Worm (Caenorhabditis elegans) whole organism, late embryonic: ENCODE measurements around the gene F35G2.3.

Experiments used
- C08G9.2 ChIP-seq: sonication (generic microtip); optimal IDR thresholded peaks from 2 replicates; lab custom pipeline; 2016; ENCODE audit warnings: mild to moderate bottlenecking, missing genetic modification characterization, moderate library complexity, missing compliant biosample characterization
- F13H6.1 ChIP-seq: sonication (generic microtip); optimal IDR thresholded peaks from 2 replicates; lab custom pipeline; 2016; ENCODE audit warnings: missing genetic modification characterization, missing compliant biosample characterization
- K02D7.2 ChIP-seq: sonication (generic microtip); optimal IDR thresholded peaks from 2 replicates; lab custom pipeline; 2017; ENCODE audit warnings: mild to moderate bottlenecking, missing genetic modification characterization, missing compliant biosample characterization
- T23F11.4 ChIP-seq: fragments of 200-800 bp; sonication (Bioruptor generic); optimal IDR thresholded peaks from 2 replicates; lab custom pipeline; 2018; ENCODE audit warnings: mild to moderate bottlenecking, missing genetic modification characterization, missing compliant biosample characterization
- ahr-1 ChIP-seq: sonication (generic microtip); optimal IDR thresholded peaks from 2 replicates; lab custom pipeline; 2016; ENCODE audit warnings: missing genetic modification characterization, missing compliant biosample characterization
- ceh-14 ChIP-seq: sonication (generic microtip); optimal IDR thresholded peaks from 2 replicates; lab custom pipeline; 2016; ENCODE audit warnings: missing genotype, missing genetic modification characterization, missing compliant biosample characterization
- ceh-18 ChIP-seq: sonication (generic microtip); optimal IDR thresholded peaks from 2 replicates; lab custom pipeline; 2016; ENCODE audit warnings: missing genetic modification characterization, missing compliant biosample characterization
- ceh-34 ChIP-seq: sonication (generic microtip); optimal IDR thresholded peaks from 2 replicates; lab custom pipeline; 2016; ENCODE audit warnings: mild to moderate bottlenecking, missing genetic modification characterization, missing compliant biosample characterization
- ceh-48 ChIP-seq: sonication (generic microtip); optimal IDR thresholded peaks from 2 replicates; lab custom pipeline; 2016; ENCODE audit warnings: missing genetic modification characterization, inconsistent platforms, missing compliant biosample characterization
- ceh-6 ChIP-seq: fragments of 200-800 bp; sonication (Bioruptor generic); optimal IDR thresholded peaks from 2 replicates; lab custom pipeline; 2018; ENCODE audit warnings: mild to moderate bottlenecking, missing genetic modification characterization, missing compliant biosample characterization
- dmd-4 ChIP-seq: sonication (generic microtip); optimal IDR thresholded peaks from 2 replicates; lab custom pipeline; 2016; ENCODE audit warnings: borderline replicate concordance, missing genetic modification characterization, missing compliant biosample characterization
- dve-1 ChIP-seq: sonication (generic microtip); optimal IDR thresholded peaks from 2 replicates; lab custom pipeline; 2017; ENCODE audit warnings: antibody characterized with exemption, mild to moderate bottlenecking, missing genetic modification characterization, missing compliant biosample characterization
- eyg-1 ChIP-seq: sonication (generic microtip); optimal IDR thresholded peaks from 2 replicates; lab custom pipeline; 2016; ENCODE audit warnings: missing genotype, missing genetic modification characterization, missing compliant biosample characterization
- fax-1 ChIP-seq: sonication (generic microtip); optimal IDR thresholded peaks from 2 replicates; lab custom pipeline; 2016; ENCODE audit warnings: missing genotype, missing genetic modification characterization, missing compliant biosample characterization
- fkh-10 ChIP-seq: fragments of 150-350 bp; optimal IDR thresholded peaks from 2 replicates; lab custom pipeline; 2014; ENCODE audit warnings: missing biosample characterization, missing genetic modification reagents, missing genetic modification characterization
- hlh-13 ChIP-seq: fragments of 200-800 bp; sonication (Bioruptor generic); optimal IDR thresholded peaks from 2 replicates; lab custom pipeline; 2018; ENCODE audit warnings: mild to moderate bottlenecking, missing genetic modification characterization, missing compliant biosample characterization
- hlh-15 ChIP-seq: sonication (generic microtip); optimal IDR thresholded peaks from 2 replicates; lab custom pipeline; 2016; ENCODE audit warnings: missing genetic modification characterization, missing compliant biosample characterization
- hlh-30 ChIP-seq: sonication (generic microtip); optimal IDR thresholded peaks from 2 replicates; lab custom pipeline; 2017; ENCODE audit warnings: antibody characterized with exemption, missing genetic modification characterization, missing compliant biosample characterization; ENCODE audit not compliant: insufficient read depth
- hlh-8 ChIP-seq: sonication (generic microtip); optimal IDR thresholded peaks from 2 replicates; lab custom pipeline; 2016; ENCODE audit warnings: missing genotype, missing genetic modification characterization, missing compliant biosample characterization
- lim-6 ChIP-seq: sonication (generic microtip); optimal IDR thresholded peaks from 2 replicates; lab custom pipeline; 2016; ENCODE audit warnings: missing genetic modification characterization, missing compliant biosample characterization
- lin-11 ChIP-seq: fragments of 200-800 bp; sonication (Bioruptor generic); optimal IDR thresholded peaks from 2 replicates; lab custom pipeline; 2018; ENCODE audit warnings: mild to moderate bottlenecking, missing genetic modification characterization, missing compliant biosample characterization
- mec-3 ChIP-seq: sonication (generic microtip); optimal IDR thresholded peaks from 2 replicates; lab custom pipeline; 2016; ENCODE audit warnings: borderline replicate concordance, missing genetic modification characterization, missing compliant biosample characterization
- odd-2 ChIP-seq: sonication (generic microtip); optimal IDR thresholded peaks from 2 replicates; lab custom pipeline; 2017; ENCODE audit warnings: antibody characterized with exemption, mild to moderate bottlenecking, missing genetic modification characterization, missing compliant biosample characterization
- pag-3 ChIP-seq: sonication (generic microtip); optimal IDR thresholded peaks from 2 replicates; lab custom pipeline; 2016; ENCODE audit warnings: missing compliant biosample characterization, missing genetic modification characterization, borderline replicate concordance
- pat-9 ChIP-seq: fragments of 200-800 bp; sonication (Bioruptor generic); optimal IDR thresholded peaks from 2 replicates; lab custom pipeline; 2018; ENCODE audit warnings: mild to moderate bottlenecking, missing genetic modification characterization, moderate library complexity, missing compliant biosample characterization
- pax-1 ChIP-seq: fragments of 150-350 bp; optimal IDR thresholded peaks from 2 replicates; lab custom pipeline; 2014; ENCODE audit warnings: missing biosample characterization, missing genetic modification characterization
- pha-2 ChIP-seq: sonication (generic microtip); optimal IDR thresholded peaks from 2 replicates; lab custom pipeline; 2017; ENCODE audit warnings: mild to moderate bottlenecking, missing genetic modification characterization, missing compliant biosample characterization
- pha-4 ChIP-seq: fragments of 150-350 bp; optimal IDR thresholded peaks from 2 replicates; lab custom pipeline; 2018; ENCODE audit warnings: missing biosample characterization, missing genetic modification reagents, missing genetic modification characterization
- rnt-1 ChIP-seq: sonication (generic microtip); optimal IDR thresholded peaks from 2 replicates; lab custom pipeline; 2016; ENCODE audit warnings: missing genetic modification characterization, missing compliant biosample characterization
- sox-2 ChIP-seq: fragments of 200-800 bp; sonication (Bioruptor generic); IDR thresholded peaks from 2 replicates; pipeline ENCODE4 v1.3.6; 2022; ENCODE audit warnings: missing genetic modification reagents, missing genetic modification characterization, missing compliant biosample characterization
- sox-4 ChIP-seq: sonication (generic microtip); optimal IDR thresholded peaks from 2 replicates; lab custom pipeline; 2017; ENCODE audit warnings: mild to moderate bottlenecking, missing genetic modification characterization, inconsistent platforms, missing compliant biosample characterization
- tbx-7 ChIP-seq: sonication (generic microtip); optimal IDR thresholded peaks from 2 replicates; lab custom pipeline; 2016; ENCODE audit warnings: missing genotype, missing genetic modification characterization, missing compliant biosample characterization
- ttx-3 ChIP-seq: sonication (generic microtip); optimal IDR thresholded peaks from 2 replicates; lab custom pipeline; 2016; ENCODE audit warnings: missing genetic modification reagents, missing genetic modification characterization, missing compliant biosample characterization
- unc-3 ChIP-seq, 2 experiments: fragments of 200-800 bp in 1 of 2; sonication (Bioruptor generic) in 1 of 2; sonication (generic microtip) in 1 of 2; conservative IDR thresholded peaks in 1 of 2; optimal IDR thresholded peaks in 1 of 2; 2 replicates each; pipeline versions ENCODE4 v1.3.6 to Lab custom; 2016 to 2022; ENCODE audit warnings: missing compliant biosample characterization in 2 of 2, missing genetic modification characterization in 2 of 2, missing genetic modification reagents in 1 of 2
- unc-55 ChIP-seq: sonication (generic microtip); optimal IDR thresholded peaks from 2 replicates; lab custom pipeline; 2017; ENCODE audit warnings: missing biosample characterization, missing genetic modification reagents, missing genetic modification characterization
- unc-86 ChIP-seq: sonication (generic microtip); optimal IDR thresholded peaks from 2 replicates; lab custom pipeline; 2016; ENCODE audit warnings: missing genetic modification characterization, missing compliant biosample characterization
- zip-5 ChIP-seq: sonication (generic microtip); optimal IDR thresholded peaks from 2 replicates; lab custom pipeline; 2016; ENCODE audit warnings: missing genetic modification characterization, missing compliant biosample characterization
- ztf-16 ChIP-seq: sonication (generic microtip); optimal IDR thresholded peaks from 2 replicates; lab custom pipeline; 2017; ENCODE audit warnings: missing genetic modification characterization, missing compliant biosample characterization

Gene F35G2.3

DNA sequence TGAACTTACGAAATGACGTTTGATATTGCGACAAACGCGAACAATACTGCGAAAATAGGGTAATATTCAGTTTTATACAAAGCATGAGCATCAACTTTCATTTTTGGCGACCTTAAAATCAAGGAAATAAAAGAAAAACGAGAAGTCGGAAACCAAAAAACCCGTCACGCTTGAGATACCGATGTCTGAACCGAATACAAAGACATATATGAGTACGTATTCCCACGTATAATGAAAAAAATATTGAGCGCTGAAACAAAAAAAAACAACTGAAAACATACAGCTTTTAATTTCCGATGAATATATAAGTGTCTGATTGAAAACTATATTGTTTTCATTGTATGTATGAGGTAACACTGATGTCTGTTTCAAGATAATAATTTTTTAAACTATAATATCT is 20.3 kb downstream of the F35G2.3 start, which contains the start of gene sre-18:
TSS of gene sre-18 (minus strand) at position 101 of the 400 bp plus-strand sequence.
- TF ChIP-seq dmd-4: no peak
- TF ChIP-seq pha-4 (tag; lab: Kevin White, UChicago): no peak
- TF ChIP-seq unc-86: no peak
- TF ChIP-seq pax-1 (tag; lab: Kevin White, UChicago): no peak
- TF ChIP-seq eyg-1 (tag; lab: Kevin White, UChicago): no peak
- no peak for TF ChIP-seq ceh-6 (GFP tag; lab: Kevin White, UChicago)
- no peak for TF ChIP-seq pag-3 (tag; lab: Kevin White, UChicago)
- no peak for TF ChIP-seq ztf-16
- no peak for TF ChIP-seq pha-2
- no peak for TF ChIP-seq ttx-3
- no peak for TF ChIP-seq unc-55 (GFP tag; lab: Kevin White, UChicago)
- TF ChIP-seq hlh-15 (tag; lab: Kevin White, UChicago): no peak

DNA sequence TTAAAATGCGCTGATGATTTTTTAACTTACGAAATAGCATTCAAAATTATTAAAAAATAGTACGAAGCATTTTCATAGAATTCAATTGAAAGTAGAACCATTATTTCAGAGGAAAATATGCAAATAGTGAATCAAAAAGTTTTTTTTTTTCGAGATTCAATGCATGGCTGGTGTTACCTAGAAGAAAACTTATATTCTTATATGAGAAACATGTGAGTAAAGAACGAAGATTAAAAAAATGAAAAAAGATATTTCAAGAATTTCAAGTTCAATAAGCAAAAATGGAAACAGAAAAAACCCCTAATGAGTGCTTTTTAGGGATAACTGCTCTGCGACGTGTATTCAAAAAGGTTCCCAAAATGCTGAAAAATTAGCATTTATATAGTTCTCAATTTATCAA is 26.6 kb downstream of the F35G2.3 start, which contains the start of gene sre-16:
TSS of gene sre-16 (minus strand) at position 101 of the 400 bp plus-strand sequence.
- TF ChIP-seq ceh-14 (tag; lab: Kevin White, UChicago) (no peak), dve-1 (tag; lab: Kevin White, UChicago) (no peak), unc-55 (GFP tag; lab: Kevin White, UChicago) (no peak), rnt-1 (tag; lab: Kevin White, UChicago) (no peak), sox-4 (tag; lab: Kevin White, UChicago) (no peak), fax-1 (no peak)

DNA sequence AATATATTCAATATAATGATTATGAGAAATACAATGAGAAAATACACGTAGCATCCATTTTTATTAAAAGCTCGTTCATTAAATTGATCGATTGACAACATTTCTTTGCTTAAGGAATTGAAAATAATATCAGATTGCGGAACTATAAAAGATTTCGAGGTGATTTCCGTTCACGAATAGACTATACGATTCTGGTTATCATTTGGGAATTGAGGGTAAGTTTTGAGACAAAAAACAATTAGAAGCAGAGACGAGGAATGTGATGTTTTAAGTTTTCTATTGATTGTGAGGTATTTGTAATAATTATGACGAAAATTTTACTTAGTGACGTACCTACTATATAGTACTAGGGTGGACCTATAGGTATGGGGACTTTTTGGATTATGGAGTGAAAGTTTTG is 29.4 kb downstream of the F35G2.3 start, which contains the start of gene sre-19:
TSS of gene sre-19 (minus strand) at position 101 of the 400 bp plus-strand sequence.
- TF ChIP-seq odd-2 (tag; lab: Kevin White, UChicago) (no peak), F13H6.1 (tag; lab: Kevin White, UChicago) (no peak), lin-11 (tag; lab: Kevin White, UChicago) (no peak), ahr-1 (tag; lab: Kevin White, UChicago) (no peak), dmd-4 (no peak), hlh-8 (tag; lab: Kevin White, UChicago) (no peak), ceh-48 (tag; lab: Kevin White, UChicago) (no peak), ztf-16 (no peak), hlh-13 (GFP tag; lab: Kevin White, UChicago) (no peak), pag-3 (tag; lab: Kevin White, UChicago) (no peak), ceh-18 (no peak), pat-9 (tag; lab: Kevin White, UChicago) (no peak), fkh-10 (GFP tag; lab: Kevin White, UChicago) (no peak), C08G9.2 (tag; lab: Kevin White, UChicago) (no peak)

DNA sequence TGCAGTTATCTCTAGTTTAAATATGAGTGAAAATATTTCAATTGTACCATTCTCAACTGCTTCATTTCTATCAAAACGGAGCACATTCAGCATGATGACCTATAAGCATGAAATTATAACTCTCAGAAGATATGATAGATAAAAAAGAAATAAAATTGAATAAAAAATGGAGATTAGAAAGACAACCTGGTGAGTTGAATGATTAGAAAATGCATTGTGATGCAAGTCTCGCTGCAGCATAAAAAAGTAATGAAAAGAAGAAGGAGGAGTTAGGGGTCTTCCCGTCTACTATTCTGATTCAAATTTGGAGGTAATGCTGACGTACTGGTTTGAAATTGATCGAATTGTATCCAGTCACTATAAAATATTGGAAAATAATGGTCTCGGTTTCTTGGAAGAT is 35.3 kb downstream of the F35G2.3 start, which contains the start of gene sre-15:
TSS of gene sre-15 (minus strand) at position 101 of the 400 bp plus-strand sequence.
- TF ChIP-seq unc-3 (GFP tag; conservative IDR thresholded peaks at IDR 0.05; lab: Robert Waterston, UW) (no peak), unc-3 (tag; optimal IDR thresholded peaks at IDR 0.05; lab: Kevin White, UChicago) (no peak), lim-6 (tag; lab: Kevin White, UChicago) (no peak), ttx-3 (no peak), mec-3 (tag; lab: Kevin White, UChicago) (no peak), K02D7.2 (tag; lab: Kevin White, UChicago) (no peak), unc-55 (GFP tag; lab: Kevin White, UChicago) (no peak), ztf-16 (no peak), sox-2 (GFP tag; lab: Robert Waterston, UW) (no peak), pat-9 (tag; lab: Kevin White, UChicago) (no peak)

DNA sequence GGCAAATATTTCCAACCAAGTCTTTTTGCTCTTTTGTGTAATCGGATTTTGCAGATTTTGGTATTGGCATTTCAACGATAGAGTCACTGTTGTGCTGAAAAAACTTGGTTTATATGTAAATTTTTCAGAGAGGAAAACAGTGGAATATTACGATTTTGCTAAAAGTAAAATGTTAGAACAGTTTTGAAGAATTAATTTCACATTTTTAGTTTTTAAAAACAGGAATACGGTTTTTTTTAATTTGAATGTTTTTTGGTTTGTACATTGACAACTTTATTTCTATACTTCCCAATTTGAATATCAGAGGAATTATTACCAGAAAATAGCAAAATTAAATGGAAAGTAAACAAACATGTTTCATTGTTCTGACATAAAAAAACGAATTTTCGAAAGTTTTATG is 43.2 kb downstream of the F35G2.3 start, which contains the start of gene dnj-26:
TSS of gene dnj-26 (minus strand) at position 101 of the 400 bp plus-strand sequence.
- TF ChIP-seq zip-5 (tag; lab: Kevin White, UChicago) (no peak), tbx-7 (tag; lab: Kevin White, UChicago) (no peak), T23F11.4 (GFP tag; lab: Kevin White, UChicago) (no peak), dve-1 (tag; lab: Kevin White, UChicago) (no peak), ceh-34 (tag; lab: Kevin White, UChicago) (no peak), F13H6.1 (tag; lab: Kevin White, UChicago) (no peak), ceh-48 (tag; lab: Kevin White, UChicago) (no peak), hlh-30 (tag; lab: Kevin White, UChicago) (no peak)
- TF ChIP-seq, all 69 proteins: peak for 0
